Worm (Caenorhabditis elegans) whole organism, L1 larva: ENCODE data around the gene dao-6.
A peak's percentile ranks its signal among the peaks of the same experiment; 100 is the strongest.

ENCODE experiments used
- C34B4.2 ChIP-seq: sonication (generic microtip); optimal IDR thresholded peaks from 2 replicates; lab custom pipeline; 2017; ENCODE audit warnings: mild to moderate bottlenecking, missing genetic modification characterization, missing compliant biosample characterization
- F16B12.6 ChIP-seq: fragments of 150-350 bp; optimal IDR thresholded peaks from 2 replicates; lab custom pipeline; 2014; ENCODE audit warnings: missing biosample characterization, missing genetic modification characterization
- aha-1 ChIP-seq: fragments of 150-350 bp; optimal IDR thresholded peaks from 2 replicates; lab custom pipeline; 2014; ENCODE audit warnings: missing biosample characterization, missing genetic modification characterization
- alr-1 ChIP-seq: fragments of 200-800 bp; sonication (Bioruptor generic); optimal IDR thresholded peaks from 2 replicates; lab custom pipeline; 2018; ENCODE audit warnings: borderline replicate concordance, mild to moderate bottlenecking, missing genetic modification characterization, missing compliant biosample characterization
- ama-1 ChIP-seq: fragments of 150-350 bp; optimal IDR thresholded peaks from 2 replicates; lab custom pipeline; 2014
- ceh-8 ChIP-seq: fragments of 200-800 bp; sonication (Bioruptor generic); optimal IDR thresholded peaks from 2 replicates; lab custom pipeline; 2018; ENCODE audit warnings: mild to moderate bottlenecking, missing genetic modification characterization, moderate library complexity, missing compliant biosample characterization
- ceh-88 ChIP-seq: fragments of 200-800 bp; sonication (Bioruptor generic); IDR thresholded peaks from 2 replicates; pipeline ENCODE4 v1.3.6; 2022; ENCODE audit warnings: missing genetic modification characterization, missing compliant biosample characterization
- efl-1 ChIP-seq, 4 experiments: fragments of 150-350 bp; optimal IDR thresholded peaks in 3 of 4; peaks in 1 of 4; 1 replicate in 1 of 4; 2 replicates in 3 of 4; lab custom pipeline; 2014; ENCODE audit warnings: missing biosample characterization in 2 of 4, missing genetic modification characterization in 2 of 4, missing genetic modification reagents in 2 of 4
- efl-3 ChIP-seq: fragments of 200-800 bp; sonication (Bioruptor generic); optimal IDR thresholded peaks from 2 replicates; lab custom pipeline; 2018; ENCODE audit warnings: mild to moderate bottlenecking, missing genetic modification characterization, missing compliant biosample characterization
- egl-13 ChIP-seq: sonication (generic microtip); optimal IDR thresholded peaks from 2 replicates; lab custom pipeline; 2016; ENCODE audit warnings: missing genotype, missing genetic modification reagents, missing genetic modification characterization, missing compliant biosample characterization
- elt-2 ChIP-seq: sonication (generic microtip); optimal IDR thresholded peaks from 2 replicates; lab custom pipeline; 2016; ENCODE audit warnings: missing genetic modification characterization, mild to moderate bottlenecking, inconsistent platforms, missing compliant biosample characterization, missing genetic modification reagents
- fkh-10 ChIP-seq: sonication (generic microtip); optimal IDR thresholded peaks from 2 replicates; lab custom pipeline; 2017; ENCODE audit warnings: missing biosample characterization, missing genetic modification reagents, missing genetic modification characterization
- fkh-4 ChIP-seq: sonication (generic microtip); optimal IDR thresholded peaks from 2 replicates; lab custom pipeline; 2016; ENCODE audit warnings: missing compliant biosample characterization, missing genetic modification characterization, borderline replicate concordance
- hlh-4 ChIP-seq: sonication (generic microtip); optimal IDR thresholded peaks from 2 replicates; lab custom pipeline; 2016; ENCODE audit warnings: mild to moderate bottlenecking, missing genetic modification characterization, missing compliant biosample characterization
- isw-1 ChIP-seq: fragments of 200-800 bp; sonication (Bioruptor generic); IDR thresholded peaks from 2 replicates; pipeline ENCODE4 v1.3.6; 2022; ENCODE audit warnings: missing genetic modification characterization, missing compliant biosample characterization
- lin-14 ChIP-seq: fragments of 200-800 bp; sonication (Bioruptor generic); optimal IDR thresholded peaks from 2 replicates; lab custom pipeline; 2018; ENCODE audit warnings: mild to moderate bottlenecking, missing genetic modification characterization, moderate library complexity, missing compliant biosample characterization
- lin-15B ChIP-seq: fragments of 150-350 bp; sonication (generic microtip); optimal IDR thresholded peaks from 3 replicates; lab custom pipeline; 2014; ENCODE audit warnings: missing biosample characterization, missing genetic modification characterization
- lin-35 ChIP-seq, 2 experiments: fragments of 150-350 bp; optimal IDR thresholded peaks; 2 replicates each; lab custom pipeline; 2014; ENCODE audit warnings: missing biosample characterization in 2 of 2, missing genetic modification characterization in 2 of 2, missing genetic modification reagents in 2 of 2
- lin-39 ChIP-seq: fragments of 150-350 bp; optimal IDR thresholded peaks from 2 replicates; lab custom pipeline; 2014; ENCODE audit warnings: missing biosample characterization, missing genetic modification reagents, missing genetic modification characterization
- lsy-2 ChIP-seq, 2 experiments: fragments of 150-350 bp; optimal IDR thresholded peaks; 2 replicates each; lab custom pipeline; 2014; ENCODE audit warnings: missing biosample characterization in 2 of 2, missing genetic modification characterization in 2 of 2
- mep-1 ChIP-seq: fragments of 150-350 bp; optimal IDR thresholded peaks from 2 replicates; lab custom pipeline; 2014; ENCODE audit warnings: missing biosample characterization, missing genetic modification characterization
- nhr-11 ChIP-seq: fragments of 150-350 bp; optimal IDR thresholded peaks from 2 replicates; lab custom pipeline; 2014; ENCODE audit warnings: missing biosample characterization, missing genetic modification characterization
- nhr-20 ChIP-seq: sonication (generic microtip); optimal IDR thresholded peaks from 2 replicates; lab custom pipeline; 2016; ENCODE audit warnings: mild to moderate bottlenecking, missing genetic modification characterization, missing compliant biosample characterization
- nhr-237 ChIP-seq: fragments of 150-350 bp; optimal IDR thresholded peaks from 2 replicates; lab custom pipeline; 2014; ENCODE audit warnings: missing biosample characterization, missing genetic modification characterization
- nhr-28 ChIP-seq: fragments of 150-350 bp; optimal IDR thresholded peaks from 2 replicates; lab custom pipeline; 2014; ENCODE audit warnings: missing biosample characterization, missing genetic modification characterization
- nhr-71 ChIP-seq: sonication (generic microtip); optimal IDR thresholded peaks from 2 replicates; lab custom pipeline; 2016; ENCODE audit warnings: mild to moderate bottlenecking, missing genetic modification characterization, moderate library complexity, missing compliant biosample characterization
- nhr-76 ChIP-seq: sonication (generic microtip); optimal IDR thresholded peaks from 2 replicates; lab custom pipeline; 2017; ENCODE audit warnings: missing biosample characterization, missing genetic modification characterization
- nhr-77 ChIP-seq: fragments of 150-350 bp; optimal IDR thresholded peaks from 2 replicates; lab custom pipeline; 2014; ENCODE audit warnings: missing biosample characterization, missing genetic modification characterization
- nhr-84 ChIP-seq: sonication (generic microtip); optimal IDR thresholded peaks from 2 replicates; lab custom pipeline; 2017; ENCODE audit warnings: missing biosample characterization, missing genetic modification characterization
- nhr-85 ChIP-seq: sonication (generic microtip); peaks from one replicate; lab custom pipeline; 2016; ENCODE audit warnings: missing genetic modification characterization, inconsistent platforms, missing compliant biosample characterization
- nhr-90 ChIP-seq: sonication (generic microtip); optimal IDR thresholded peaks from 2 replicates; lab custom pipeline; 2016; ENCODE audit warnings: mild to moderate bottlenecking, missing genetic modification characterization, missing compliant biosample characterization; ENCODE audit not compliant: poor library complexity
- pag-3 ChIP-seq: sonication (generic microtip); optimal IDR thresholded peaks from 2 replicates; lab custom pipeline; 2017; ENCODE audit warnings: missing genetic modification characterization, mild to moderate bottlenecking, missing compliant biosample characterization, antibody characterized with exemption, borderline replicate concordance; ENCODE audit not compliant: insufficient read depth
- pax-3 ChIP-seq: fragments of 200-800 bp; sonication (Bioruptor generic); optimal IDR thresholded peaks from 2 replicates; lab custom pipeline; 2018; ENCODE audit warnings: mild to moderate bottlenecking, missing genetic modification characterization, moderate library complexity, missing compliant biosample characterization
- snu-23 ChIP-seq: sonication (generic microtip); optimal IDR thresholded peaks from 2 replicates; lab custom pipeline; 2016; ENCODE audit warnings: missing genetic modification characterization, missing compliant biosample characterization
- sup-37 ChIP-seq: fragments of 200-800 bp; sonication (Bioruptor generic); optimal IDR thresholded peaks from 2 replicates; lab custom pipeline; 2018; ENCODE audit warnings: mild to moderate bottlenecking, missing genetic modification characterization, missing compliant biosample characterization
- tbx-2 ChIP-seq: sonication (generic microtip); optimal IDR thresholded peaks from 2 replicates; lab custom pipeline; 2016; ENCODE audit warnings: missing genetic modification characterization, missing compliant biosample characterization
- tlp-1 ChIP-seq: fragments of 150-350 bp; optimal IDR thresholded peaks from 2 replicates; lab custom pipeline; 2014; ENCODE audit warnings: missing biosample characterization, missing genetic modification characterization
- unc-130 ChIP-seq: fragments of 150-350 bp; optimal IDR thresholded peaks from 2 replicates; lab custom pipeline; 2017; ENCODE audit warnings: missing biosample characterization, missing genetic modification characterization, inconsistent platforms
- unc-98 ChIP-seq: fragments of 200-800 bp; sonication (Bioruptor generic); IDR thresholded peaks from 2 replicates; pipeline ENCODE4 v1.3.6; 2022; ENCODE audit warnings: missing genetic modification characterization, missing compliant biosample characterization
- xbp-1 ChIP-seq: sonication (generic microtip); optimal IDR thresholded peaks from 2 replicates; lab custom pipeline; 2016; ENCODE audit warnings: missing genetic modification characterization, missing compliant biosample characterization
- zag-1 ChIP-seq: fragments of 150-350 bp; optimal IDR thresholded peaks from 2 replicates; lab custom pipeline; 2014; ENCODE audit warnings: missing biosample characterization, missing genetic modification characterization
- ztf-4 ChIP-seq: fragments of 150-350 bp; optimal IDR thresholded peaks from 2 replicates; lab custom pipeline; 2014; ENCODE audit warnings: missing biosample characterization, missing genetic modification characterization

Gene dao-6

DNA sequence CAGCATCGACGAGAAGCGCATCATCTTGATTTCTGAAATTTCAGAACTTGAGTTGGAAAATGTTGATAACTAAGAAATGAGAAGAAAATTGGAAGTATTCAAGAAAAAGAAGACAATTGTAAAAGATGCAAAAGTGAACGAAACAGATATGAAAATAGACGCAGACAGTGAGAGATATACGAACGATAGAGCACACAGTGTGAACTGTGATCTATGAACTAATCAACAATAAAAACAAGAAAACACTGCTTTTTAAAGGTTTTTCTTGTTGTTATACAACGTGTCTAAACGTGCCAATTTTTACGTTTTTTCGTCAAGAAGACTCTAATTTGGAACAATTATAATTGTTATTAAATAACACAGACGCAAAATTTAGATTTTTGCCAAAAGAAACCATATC lies 16.9 kb upstream of the dao-6 start, which contains the start of gene ech-6:
ech-6 (minus strand) TSS at position 32 of the 400 bp plus-strand sequence.
- no peak for TF ChIP-seq unc-130
- TF ChIP-seq unc-98 (GFP tag; lab: Robert Waterston, UW), result no peak
- TF ChIP-seq alr-1 (tag; lab: Kevin White, UChicago), result no peak
- TF ChIP-seq lin-15B, result no peak
- TF ChIP-seq nhr-28 (tag; lab: Kevin White, UChicago), result no peak
- no peak for TF ChIP-seq ztf-4 (tag; lab: Kevin White, UChicago)
- no peak for TF ChIP-seq ceh-88 (GFP tag; lab: Robert Waterston, UW)
- TF ChIP-seq snu-23 (GFP tag; lab: Kevin White, UChicago), result peak; percentile 72
- no peak for TF ChIP-seq tbx-2 (tag; lab: Kevin White, UChicago)
- TF ChIP-seq fkh-10 (GFP tag; lab: Kevin White, UChicago), result no peak
- TF ChIP-seq nhr-85 (tag; lab: Kevin White, UChicago), result peak; percentile 42
- peak; percentile 2 for TF ChIP-seq elt-2 (tag; lab: Kevin White, UChicago)
- TF ChIP-seq ama-1, result no peak
- no peak for TF ChIP-seq nhr-76 (tag; lab: Kevin White, UChicago)
- TF ChIP-seq nhr-90 (tag; lab: Kevin White, UChicago), result peak; percentile 44
- TF ChIP-seq isw-1 (GFP tag; lab: Robert Waterston, UW), result no peak
- no peak for TF ChIP-seq pax-3 (tag; lab: Kevin White, UChicago)
- no peak for TF ChIP-seq nhr-237 (tag; lab: Kevin White, UChicago)
- TF ChIP-seq nhr-84 (tag; lab: Kevin White, UChicago), result no peak
- no peak for TF ChIP-seq ceh-8 (GFP tag; lab: Kevin White, UChicago)
- TF ChIP-seq efl-1 (optimal IDR thresholded peaks at IDR 0.05; lab: Kevin White, UChicago), result peak; percentile 31
- no peak for TF ChIP-seq efl-1 (GFP tag; optimal IDR thresholded peaks at IDR 0.05 in 1 of 2; lab: Kevin White, UChicago)
- TF ChIP-seq lsy-2 (tag; optimal IDR thresholded peaks at IDR 0.05; lab: Kevin White, UChicago), result peak; percentile 31 to 39
- no peak for TF ChIP-seq aha-1 (tag; lab: Kevin White, UChicago)
- no peak for TF ChIP-seq nhr-77 (tag; lab: Kevin White, UChicago)
- peak; percentile 87 for TF ChIP-seq nhr-71
- peak in 1 of 2 experiments; percentile 35 for TF ChIP-seq lin-35 (GFP tag; optimal IDR thresholded peaks at IDR 0.05; lab: Kevin White, UChicago)
- TF ChIP-seq lin-39 (tag; lab: Kevin White, UChicago), result no peak
- no peak for TF ChIP-seq pag-3 (tag; lab: Kevin White, UChicago)
- peak; percentile 2 for TF ChIP-seq xbp-1 (tag; lab: Kevin White, UChicago)
- TF ChIP-seq sup-37 (GFP tag; lab: Kevin White, UChicago), result no peak
- TF ChIP-seq fkh-4, result no peak
- TF ChIP-seq nhr-20 (tag; lab: Kevin White, UChicago), result peak; percentile 64
- TF ChIP-seq efl-3, result no peak
- TF ChIP-seq nhr-11 (tag; lab: Kevin White, UChicago), result no peak
- TF ChIP-seq, all 84 proteins: peak for 10

DNA sequence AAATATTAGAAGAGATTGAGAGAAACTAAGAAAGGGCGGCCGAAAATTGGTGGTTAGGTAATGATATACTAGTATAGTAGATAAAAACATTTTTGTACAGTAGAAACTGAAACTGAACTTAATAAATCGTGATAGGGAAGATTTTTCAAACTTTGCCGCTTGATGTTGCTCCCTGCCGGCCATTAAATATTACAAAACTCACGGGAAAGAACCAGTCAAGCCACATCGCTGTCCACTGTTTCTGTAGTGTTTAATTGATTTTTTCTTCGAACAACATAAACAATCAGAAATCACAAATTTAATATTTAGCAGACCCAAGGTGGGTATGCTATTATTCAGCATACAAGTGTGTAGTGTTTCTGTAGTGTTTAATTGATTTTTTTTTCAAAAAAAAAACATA lies 15.1 kb upstream of the dao-6 start, which contains the start of gene T05G5.5:
T05G5.5 (minus strand) TSS at position 359 of the 400 bp plus-strand sequence.
- TF ChIP-seq nhr-71, result peak; percentile 40
- TF ChIP-seq lin-14 (GFP tag; lab: Kevin White, UChicago), result no peak
- TF ChIP-seq F16B12.6 (tag; lab: Kevin White, UChicago), result no peak
- TF ChIP-seq C34B4.2 (tag; lab: Kevin White, UChicago), result no peak
- TF ChIP-seq mep-1 (tag; lab: Kevin White, UChicago), result no peak
- peak; percentile 23 for TF ChIP-seq hlh-4 (tag; lab: Kevin White, UChicago)
- no peak for TF ChIP-seq efl-1 (optimal IDR thresholded peaks at IDR 0.05; lab: Kevin White, UChicago)
- peak in 1 of 2 experiments; percentile 56 for TF ChIP-seq efl-1 (GFP tag; optimal IDR thresholded peaks at IDR 0.05 in 1 of 2; lab: Kevin White, UChicago)
- no peak for TF ChIP-seq tlp-1
- TF ChIP-seq tbx-2 (tag; lab: Kevin White, UChicago), result no peak
- TF ChIP-seq egl-13 (tag; lab: Kevin White, UChicago), result no peak
- no peak for TF ChIP-seq zag-1
